Worm (Caenorhabditis elegans): Measurements from ENCODE around the gene W02B12.16.

ce11 chrII:11485200-11485599 lies 8.9 kb upstream of the W02B12.16 start, which contains the start of gene twk-5:
- TF ChIP-seq T22C8.4 (GFP tag; IDR thresholded peaks at IDR 0.05): no peak
- TF ChIP-seq ztf-23 (GFP tag; IDR thresholded peaks at IDR 0.05): no peak
- TF ChIP-seq ref-1 (GFP tag; conservative IDR thresholded peaks at IDR 0.05): no peak
- no peak for TF ChIP-seq flt-1 (GFP tag; IDR thresholded peaks at IDR 0.05)
- TF ChIP-seq cog-1 (tag; optimal IDR thresholded peaks at IDR 0.05): no peak
- no peak for TF ChIP-seq tab-1 (GFP tag; IDR thresholded peaks at IDR 0.05)
- no peak for TF ChIP-seq ztf-29 (GFP tag; IDR thresholded peaks at IDR 0.05)
- TF ChIP-seq med-1 (GFP tag; optimal IDR thresholded peaks at IDR 0.05; ENCODE audit: insufficient read depth): no peak
